Worm (Caenorhabditis elegans): ENCODE results near the gene srg-41.

ce11 chrV:11170564-11171329 is 9.1 kb upstream of the srg-41 start:
- TF ChIP-seq W03F9.2 (tag; optimal IDR thresholded peaks at IDR 0.05) (no peak), dao-5 (tag; optimal IDR thresholded peaks at IDR 0.05) (no peak), him-1 (tag; optimal IDR thresholded peaks at IDR 0.05) (no peak)

Data from whole organism, L4/young adult.